Worm (Caenorhabditis elegans) whole organism, early embryonic: ENCODE measurements around the gene rde-11.

Experiments
- B0310.2 ChIP-seq: sonication (generic microtip); optimal IDR thresholded peaks from 2 replicates; lab custom pipeline; 2016; ENCODE audit warnings: mild to moderate bottlenecking, missing genetic modification characterization, missing compliant biosample characterization
- F13C5.2 ChIP-seq: sonication (generic microtip); optimal IDR thresholded peaks from 2 replicates; lab custom pipeline; 2017; ENCODE audit warnings: mild to moderate bottlenecking, missing genetic modification characterization, inconsistent platforms, missing compliant biosample characterization
- aly-1 ChIP-seq: sonication (generic microtip); optimal IDR thresholded peaks from 2 replicates; lab custom pipeline; 2016; ENCODE audit warnings: missing genetic modification characterization, missing compliant biosample characterization
- ama-1 ChIP-seq: fragments of 150-350 bp; optimal IDR thresholded peaks from 2 replicates; lab custom pipeline; 2014
- ceh-13 ChIP-seq: fragments of 200-800 bp; sonication (Bioruptor generic); optimal IDR thresholded peaks from 2 replicates; lab custom pipeline; 2018; ENCODE audit warnings: mild to moderate bottlenecking, missing genetic modification characterization, missing compliant biosample characterization
- ceh-36 ChIP-seq: sonication (generic microtip); optimal IDR thresholded peaks from 2 replicates; lab custom pipeline; 2016; ENCODE audit warnings: missing genetic modification characterization, inconsistent platforms, missing compliant biosample characterization
- flt-1 ChIP-seq: fragments of 200-800 bp; sonication (Bioruptor generic); IDR thresholded peaks from 2 replicates; pipeline ENCODE4 v1.3.6; 2022; ENCODE audit warnings: missing genetic modification characterization, missing compliant biosample characterization
- hmbx-1 ChIP-seq: sonication (generic microtip); optimal IDR thresholded peaks from 2 replicates; lab custom pipeline; 2016; ENCODE audit warnings: mild to moderate bottlenecking, missing genetic modification characterization, missing compliant biosample characterization
- hnd-1 ChIP-seq: sonication (generic microtip); optimal IDR thresholded peaks from 2 replicates; lab custom pipeline; 2016; ENCODE audit warnings: missing genetic modification characterization, missing compliant biosample characterization
- pes-1 ChIP-seq: fragments of 200-800 bp; sonication (Bioruptor generic); IDR thresholded peaks from 2 replicates; pipeline ENCODE4 v1.3.6; 2022; ENCODE audit warnings: missing genetic modification reagents, missing genetic modification characterization, missing compliant biosample characterization
- sea-1 ChIP-seq: fragments of 200-800 bp; sonication (Bioruptor generic); conservative IDR thresholded peaks from 2 replicates; pipeline ENCODE4 v1.3.6; 2022; ENCODE audit warnings: missing genetic modification characterization, missing compliant biosample characterization
- tbx-11 ChIP-seq: fragments of 200-800 bp; sonication (Bioruptor generic); IDR thresholded peaks from 2 replicates; pipeline ENCODE4 v1.3.6; 2022; ENCODE audit warnings: missing genetic modification characterization, missing compliant biosample characterization
- tra-4 ChIP-seq: sonication (generic microtip); optimal IDR thresholded peaks from 2 replicates; lab custom pipeline; 2017; ENCODE audit warnings: missing genetic modification characterization, missing compliant biosample characterization

ce11 chrIV:13121396-13121795 lies 16.4 kb downstream of the rde-11 start:
- TF ChIP-seq ama-1 (lab: Kevin White, UChicago) (no peak), hmbx-1 (tag; lab: Kevin White, UChicago) (no peak), sea-1 (GFP tag; lab: Robert Waterston, UW) (no peak), B0310.2 (tag; lab: Kevin White, UChicago) (no peak), ceh-13 (no peak), pes-1 (GFP tag; lab: Robert Waterston, UW) (no peak), flt-1 (GFP tag; lab: Robert Waterston, UW) (no peak), F13C5.2 (no peak), tbx-11 (GFP tag; lab: Robert Waterston, UW) (no peak), hnd-1 (tag; lab: Kevin White, UChicago) (no peak), aly-1 (tag; lab: Kevin White, UChicago) (no peak), ceh-36 (tag; lab: Kevin White, UChicago) (no peak), tra-4 (tag; lab: Kevin White, UChicago) (no peak)
